Fruit fly (Drosophila melanogaster): Measurements from ENCODE around the gene CG11951.

CG11951 gene

dm6 chr3R:29211702-29212101 is 26.8 kb downstream of the CG11951 start:
- TF ChIP-seq Ets98B (GFP tag; IDR thresholded peaks at IDR 0.05), result peak; percentile 23; the same call in 1 of the 2 replicates
- TF ChIP-seq EcR (GFP tag; optimal IDR thresholded peaks at IDR 0.05), result no peak
- TF ChIP-seq CG14655 (GFP tag; optimal IDR thresholded peaks at IDR 0.05), result peak; percentile 86
- no peak for TF ChIP-seq CG15710 (tag; optimal IDR thresholded peaks at IDR 0.05)
- peak; percentile 19 for TF ChIP-seq Pif1B (GFP tag; optimal IDR thresholded peaks at IDR 0.05)
- TF ChIP-seq fd96Ca (GFP tag; IDR thresholded peaks at IDR 0.05), result peak; percentile 44; the same call in 1 of the 3 replicates
- no peak for TF ChIP-seq CG10348 (GFP tag; IDR thresholded peaks at IDR 0.05)
- peak; percentile 79 for TF ChIP-seq CG8301 (tag; optimal IDR thresholded peaks at IDR 0.05)
- TF ChIP-seq CG4496 (GFP tag; IDR thresholded peaks at IDR 0.05), result peak; percentile 60; the same call in 2 of the 3 replicates
- TF ChIP-seq CG9948 (tag; optimal IDR thresholded peaks at IDR 0.05), result peak; percentile 50
- peak; percentile 19 for TF ChIP-seq CG17806 (tag; optimal IDR thresholded peaks at IDR 0.05)
- no peak for TF ChIP-seq Pif1A (GFP tag; optimal IDR thresholded peaks at IDR 0.05)
- peak; percentile 19 for TF ChIP-seq CG8159 (tag; optimal IDR thresholded peaks at IDR 0.05)
- TF ChIP-seq CG32121 (GFP tag; IDR thresholded peaks at IDR 0.05), result peak; percentile 43; the same call in 1 of the 2 replicates

- peak; percentile 40 for TF ChIP-seq gl (tag; optimal IDR thresholded peaks at IDR 0.05)
- peak; percentile 80 for TF ChIP-seq CG15710 (tag; optimal IDR thresholded peaks at IDR 0.05)
- peak; percentile 61 for TF ChIP-seq rn (GFP tag; IDR thresholded peaks at IDR 0.05)
- peak; percentile 76 for TF ChIP-seq CG8301 (tag; optimal IDR thresholded peaks at IDR 0.05)
- peak; percentile 69 for TF ChIP-seq CG9948 (tag; optimal IDR thresholded peaks at IDR 0.05)
- TF ChIP-seq CG12605 (GFP tag; IDR thresholded peaks at IDR 0.05), result peak; percentile 92
- peak; percentile 54 for TF ChIP-seq CG17806 (tag; optimal IDR thresholded peaks at IDR 0.05)
- TF ChIP-seq CG13204 (GFP tag; optimal IDR thresholded peaks at IDR 0.05), result peak; percentile 57
- peak; percentile 83 for TF ChIP-seq Ets98B (GFP tag; IDR thresholded peaks at IDR 0.05)
- peak; percentile 86 for TF ChIP-seq CG14655 (GFP tag; optimal IDR thresholded peaks at IDR 0.05)
- peak; percentile 72 for TF ChIP-seq CG10348 (GFP tag; IDR thresholded peaks at IDR 0.05)
- peak; percentile 86 for TF ChIP-seq CG4496 (GFP tag; IDR thresholded peaks at IDR 0.05)
- peak; percentile 88 for TF ChIP-seq Pif1B (GFP tag; optimal IDR thresholded peaks at IDR 0.05)
- peak; percentile 88 for TF ChIP-seq EcR (GFP tag; optimal IDR thresholded peaks at IDR 0.05)
- TF ChIP-seq CG34367 (tag; optimal IDR thresholded peaks at IDR 0.05), result peak; percentile 64
- peak; percentile 15 for TF ChIP-seq D1 (tag; optimal IDR thresholded peaks at IDR 0.05)
- peak; percentile 76 for TF ChIP-seq CG32121 (GFP tag; IDR thresholded peaks at IDR 0.05)
- TF ChIP-seq Snoo (tag; optimal IDR thresholded peaks at IDR 0.05), result peak; percentile 73
- TF ChIP-seq fd96Ca (GFP tag; IDR thresholded peaks at IDR 0.05), result peak; percentile 79
- peak; percentile 77 for TF ChIP-seq Pif1A (GFP tag; optimal IDR thresholded peaks at IDR 0.05)
- TF ChIP-seq CG8159 (tag; optimal IDR thresholded peaks at IDR 0.05), result peak; percentile 76
These were observed 27.8 kb downstream of the CG11951 start for dm6 chr3R:29210542-29211393.

- TF ChIP-seq gl (tag; optimal IDR thresholded peaks at IDR 0.05) (no peak), Pif1B (GFP tag; optimal IDR thresholded peaks at IDR 0.05) (no peak)
These were observed 28.4 kb downstream of the CG11951 start for dm6 chr3R:29210091-29210490.

- TF ChIP-seq Pif1A (GFP tag; optimal IDR thresholded peaks at IDR 0.05) (peak; percentile 88), fd96Ca (GFP tag; IDR thresholded peaks at IDR 0.05) (peak; percentile 86), CG34367 (tag; optimal IDR thresholded peaks at IDR 0.05) (peak; percentile 81), CG10348 (GFP tag; IDR thresholded peaks at IDR 0.05) (0 out of 2 replicates have a peak, but pooled peaks have one; percentile 38), CG15710 (tag; optimal IDR thresholded peaks at IDR 0.05) (peak; percentile 78), CG4496 (GFP tag; IDR thresholded peaks at IDR 0.05) (peak; percentile 90), CG32121 (GFP tag; IDR thresholded peaks at IDR 0.05) (peak; percentile 89), CG13204 (GFP tag; optimal IDR thresholded peaks at IDR 0.05) (peak; percentile 53), CG14655 (GFP tag; optimal IDR thresholded peaks at IDR 0.05) (peak; percentile 90), CG12605 (GFP tag; IDR thresholded peaks at IDR 0.05) (peak; percentile 87), EcR (GFP tag; optimal IDR thresholded peaks at IDR 0.05) (no peak), gl (tag; optimal IDR thresholded peaks at IDR 0.05) (peak; percentile 63), D1 (tag; optimal IDR thresholded peaks at IDR 0.05) (peak; percentile 37), CG8159 (tag; optimal IDR thresholded peaks at IDR 0.05) (peak; percentile 83), Ets98B (GFP tag; IDR thresholded peaks at IDR 0.05) (peak; percentile 93), rn (GFP tag; IDR thresholded peaks at IDR 0.05) (peak; percentile 81), Snoo (tag; optimal IDR thresholded peaks at IDR 0.05) (peak; percentile 38), Pif1B (GFP tag; optimal IDR thresholded peaks at IDR 0.05) (peak; percentile 86), CG8301 (tag; optimal IDR thresholded peaks at IDR 0.05) (peak; percentile 92), CG17806 (tag; optimal IDR thresholded peaks at IDR 0.05) (peak; percentile 84), CG9948 (tag; optimal IDR thresholded peaks at IDR 0.05) (peak; percentile 83)
These were observed 30.5 kb downstream of the CG11951 start for dm6 chr3R:29207996-29208395.

- TF ChIP-seq Pif1A (GFP tag; optimal IDR thresholded peaks at IDR 0.05) (peak; percentile 84), Snoo (tag; optimal IDR thresholded peaks at IDR 0.05) (peak; percentile 88), CG13204 (GFP tag; optimal IDR thresholded peaks at IDR 0.05) (peak; percentile 88), Ets98B (GFP tag; IDR thresholded peaks at IDR 0.05) (peak; percentile 92), CG4496 (GFP tag; IDR thresholded peaks at IDR 0.05) (peak; percentile 95), CG17806 (tag; optimal IDR thresholded peaks at IDR 0.05) (peak; percentile 94), CG8159 (tag; optimal IDR thresholded peaks at IDR 0.05) (peak; percentile 93), CG34367 (tag; optimal IDR thresholded peaks at IDR 0.05) (peak; percentile 89), D1 (tag; optimal IDR thresholded peaks at IDR 0.05) (peak; percentile 54), CG14655 (GFP tag; optimal IDR thresholded peaks at IDR 0.05) (peak; percentile 95), CG9948 (tag; optimal IDR thresholded peaks at IDR 0.05) (peak; percentile 93), CG10348 (GFP tag; IDR thresholded peaks at IDR 0.05) (peak; percentile 52; the same call in 1 of the 2 replicates), CG8301 (tag; optimal IDR thresholded peaks at IDR 0.05) (peak; percentile 91), CG32121 (GFP tag; IDR thresholded peaks at IDR 0.05) (peak; percentile 84), rn (GFP tag; IDR thresholded peaks at IDR 0.05) (peak; percentile 72), Pif1B (GFP tag; optimal IDR thresholded peaks at IDR 0.05) (peak; percentile 87), EcR (GFP tag; optimal IDR thresholded peaks at IDR 0.05) (peak; percentile 80), CG12605 (GFP tag; IDR thresholded peaks at IDR 0.05) (peak; percentile 85), fd96Ca (GFP tag; IDR thresholded peaks at IDR 0.05) (peak; percentile 92), gl (tag; optimal IDR thresholded peaks at IDR 0.05) (peak; percentile 77), CG15710 (tag; optimal IDR thresholded peaks at IDR 0.05) (peak; percentile 94)
These were observed 31.4 kb downstream of the CG11951 start for dm6 chr3R:29207012-29207656.
